Worm (Caenorhabditis elegans) whole organism, late embryonic: ENCODE results near the gene unc-82.
A peak's percentile ranks its signal among the peaks of the same experiment; 100 is the strongest.

Source experiments
- C38D4.7 ChIP-seq: fragments of 200-800 bp; sonication (Bioruptor generic); optimal IDR thresholded peaks from 2 replicates; lab custom pipeline; 2018; ENCODE audit warnings: mild to moderate bottlenecking, missing genetic modification characterization, moderate library complexity, missing compliant biosample characterization
- F13H6.1 ChIP-seq: sonication (generic microtip); optimal IDR thresholded peaks from 2 replicates; lab custom pipeline; 2016; ENCODE audit warnings: missing genetic modification characterization, missing compliant biosample characterization
- K09A11.1 ChIP-seq: sonication (generic microtip); optimal IDR thresholded peaks from 2 replicates; lab custom pipeline; 2017; ENCODE audit warnings: antibody characterized with exemption, mild to moderate bottlenecking, missing genetic modification characterization, missing compliant biosample characterization; ENCODE audit not compliant: insufficient read depth
- Y22D7AL.16 ChIP-seq: sonication (generic microtip); optimal IDR thresholded peaks from 2 replicates; lab custom pipeline; 2016; ENCODE audit warnings: missing genetic modification characterization, missing compliant biosample characterization
- ahr-1 ChIP-seq: sonication (generic microtip); optimal IDR thresholded peaks from 2 replicates; lab custom pipeline; 2016; ENCODE audit warnings: missing genetic modification characterization, missing compliant biosample characterization
- ama-1 ChIP-seq: fragments of 150-350 bp; optimal IDR thresholded peaks from 2 replicates; lab custom pipeline; 2014
- ceh-14 ChIP-seq: sonication (generic microtip); optimal IDR thresholded peaks from 2 replicates; lab custom pipeline; 2016; ENCODE audit warnings: missing genotype, missing genetic modification characterization, missing compliant biosample characterization
- ceh-18 ChIP-seq: sonication (generic microtip); optimal IDR thresholded peaks from 2 replicates; lab custom pipeline; 2016; ENCODE audit warnings: missing genetic modification characterization, missing compliant biosample characterization
- ceh-19 ChIP-seq: fragments of 200-800 bp; sonication (Bioruptor generic); optimal IDR thresholded peaks from 2 replicates; lab custom pipeline; 2018; ENCODE audit warnings: mild to moderate bottlenecking, missing genetic modification characterization, missing compliant biosample characterization
- ceh-2 ChIP-seq: sonication (generic microtip); optimal IDR thresholded peaks from 2 replicates; lab custom pipeline; 2016; ENCODE audit warnings: missing genotype, missing genetic modification characterization, missing compliant biosample characterization
- ceh-22 ChIP-seq: sonication (generic microtip); optimal IDR thresholded peaks from 2 replicates; lab custom pipeline; 2017; ENCODE audit warnings: missing biosample characterization, missing genetic modification characterization
- ceh-30 ChIP-seq: fragments of 150-350 bp; optimal IDR thresholded peaks from 2 replicates; lab custom pipeline; 2014; ENCODE audit warnings: missing biosample characterization, missing genetic modification characterization
- ceh-31 ChIP-seq: sonication (generic microtip); optimal IDR thresholded peaks from 2 replicates; lab custom pipeline; 2016; ENCODE audit warnings: missing genetic modification characterization, missing compliant biosample characterization
- ceh-34 ChIP-seq: sonication (generic microtip); optimal IDR thresholded peaks from 2 replicates; lab custom pipeline; 2016; ENCODE audit warnings: mild to moderate bottlenecking, missing genetic modification characterization, missing compliant biosample characterization
- ceh-45 ChIP-seq: fragments of 200-800 bp; sonication (Bioruptor generic); IDR thresholded peaks from 2 replicates; pipeline ENCODE4 v1.3.6; 2022; ENCODE audit warnings: missing genetic modification reagents, missing genetic modification characterization, missing compliant biosample characterization
- ceh-48 ChIP-seq: sonication (generic microtip); optimal IDR thresholded peaks from 2 replicates; lab custom pipeline; 2016; ENCODE audit warnings: missing genetic modification characterization, inconsistent platforms, missing compliant biosample characterization
- che-1 ChIP-seq: sonication (generic microtip); optimal IDR thresholded peaks from 2 replicates; lab custom pipeline; 2016; ENCODE audit warnings: mild to moderate bottlenecking, missing genetic modification characterization, missing compliant biosample characterization
- dve-1 ChIP-seq: sonication (generic microtip); optimal IDR thresholded peaks from 2 replicates; lab custom pipeline; 2017; ENCODE audit warnings: antibody characterized with exemption, mild to moderate bottlenecking, missing genetic modification characterization, missing compliant biosample characterization
- elt-2 ChIP-seq: sonication (generic microtip); optimal IDR thresholded peaks from 2 replicates; lab custom pipeline; 2016; ENCODE audit warnings: missing genetic modification reagents, missing genetic modification characterization, missing compliant biosample characterization
- elt-4 ChIP-seq: sonication (generic microtip); optimal IDR thresholded peaks from 2 replicates; lab custom pipeline; 2016; ENCODE audit warnings: missing genetic modification characterization, missing compliant biosample characterization
- fax-1 ChIP-seq: sonication (generic microtip); optimal IDR thresholded peaks from 2 replicates; lab custom pipeline; 2016; ENCODE audit warnings: missing genotype, missing genetic modification characterization, missing compliant biosample characterization
- fkh-10 ChIP-seq: fragments of 150-350 bp; optimal IDR thresholded peaks from 2 replicates; lab custom pipeline; 2014; ENCODE audit warnings: missing biosample characterization, missing genetic modification reagents, missing genetic modification characterization
- fkh-6 ChIP-seq: sonication (generic microtip); optimal IDR thresholded peaks from 2 replicates; lab custom pipeline; 2016; ENCODE audit warnings: missing genetic modification characterization, missing compliant biosample characterization
- gmeb-2 ChIP-seq: sonication (generic microtip); optimal IDR thresholded peaks from 2 replicates; lab custom pipeline; 2016; ENCODE audit warnings: missing genetic modification characterization, inconsistent platforms, missing compliant biosample characterization
- hlh-30 ChIP-seq: sonication (generic microtip); optimal IDR thresholded peaks from 2 replicates; lab custom pipeline; 2017; ENCODE audit warnings: antibody characterized with exemption, missing genetic modification characterization, missing compliant biosample characterization; ENCODE audit not compliant: insufficient read depth
- lim-6 ChIP-seq: sonication (generic microtip); optimal IDR thresholded peaks from 2 replicates; lab custom pipeline; 2016; ENCODE audit warnings: missing genetic modification characterization, missing compliant biosample characterization
- lin-11 ChIP-seq: fragments of 200-800 bp; sonication (Bioruptor generic); optimal IDR thresholded peaks from 2 replicates; lab custom pipeline; 2018; ENCODE audit warnings: mild to moderate bottlenecking, missing genetic modification characterization, missing compliant biosample characterization
- madf-2 ChIP-seq: sonication (generic microtip); optimal IDR thresholded peaks from 2 replicates; lab custom pipeline; 2017; ENCODE audit warnings: missing genetic modification characterization, missing compliant biosample characterization
- mec-3 ChIP-seq: sonication (generic microtip); optimal IDR thresholded peaks from 2 replicates; lab custom pipeline; 2016; ENCODE audit warnings: borderline replicate concordance, missing genetic modification characterization, missing compliant biosample characterization
- nfya-1 ChIP-seq: sonication (generic microtip); optimal IDR thresholded peaks from 2 replicates; lab custom pipeline; 2017; ENCODE audit warnings: missing genetic modification characterization, mild to moderate bottlenecking, missing compliant biosample characterization, antibody characterized with exemption, moderate library complexity
- nhr-232 ChIP-seq: sonication (generic microtip); optimal IDR thresholded peaks from 2 replicates; lab custom pipeline; 2016; ENCODE audit warnings: missing genetic modification characterization, missing compliant biosample characterization
- npax-4 ChIP-seq: sonication (generic microtip); optimal IDR thresholded peaks from 2 replicates; lab custom pipeline; 2016; ENCODE audit warnings: missing genetic modification characterization, missing compliant biosample characterization
- odd-2 ChIP-seq: sonication (generic microtip); optimal IDR thresholded peaks from 2 replicates; lab custom pipeline; 2017; ENCODE audit warnings: antibody characterized with exemption, mild to moderate bottlenecking, missing genetic modification characterization, missing compliant biosample characterization
- pat-9 ChIP-seq: fragments of 200-800 bp; sonication (Bioruptor generic); optimal IDR thresholded peaks from 2 replicates; lab custom pipeline; 2018; ENCODE audit warnings: mild to moderate bottlenecking, missing genetic modification characterization, moderate library complexity, missing compliant biosample characterization
- pha-2 ChIP-seq: sonication (generic microtip); optimal IDR thresholded peaks from 2 replicates; lab custom pipeline; 2017; ENCODE audit warnings: mild to moderate bottlenecking, missing genetic modification characterization, missing compliant biosample characterization
- pha-4 ChIP-seq: fragments of 150-350 bp; optimal IDR thresholded peaks from 2 replicates; lab custom pipeline; 2018; ENCODE audit warnings: missing biosample characterization, missing genetic modification reagents, missing genetic modification characterization
- pros-1 ChIP-seq: fragments of 150-350 bp; optimal IDR thresholded peaks from 2 replicates; lab custom pipeline; 2014; ENCODE audit warnings: missing biosample characterization, missing genetic modification reagents, missing genetic modification characterization
- ref-2 ChIP-seq: sonication (generic microtip); optimal IDR thresholded peaks from 2 replicates; lab custom pipeline; 2016; ENCODE audit warnings: missing genetic modification characterization, missing compliant biosample characterization
- rnt-1 ChIP-seq: sonication (generic microtip); optimal IDR thresholded peaks from 2 replicates; lab custom pipeline; 2016; ENCODE audit warnings: missing genetic modification characterization, missing compliant biosample characterization
- sox-4 ChIP-seq: sonication (generic microtip); optimal IDR thresholded peaks from 2 replicates; lab custom pipeline; 2017; ENCODE audit warnings: mild to moderate bottlenecking, missing genetic modification characterization, inconsistent platforms, missing compliant biosample characterization
- syd-9 ChIP-seq: sonication (generic microtip); optimal IDR thresholded peaks from 2 replicates; lab custom pipeline; 2016; ENCODE audit warnings: mild to moderate bottlenecking, missing genetic modification characterization, moderate library complexity, missing compliant biosample characterization
- tbx-2 ChIP-seq: sonication (generic microtip); optimal IDR thresholded peaks from 2 replicates; lab custom pipeline; 2016; ENCODE audit warnings: missing genetic modification characterization, missing compliant biosample characterization
- unc-3 ChIP-seq, 2 experiments: fragments of 200-800 bp in 1 of 2; sonication (Bioruptor generic) in 1 of 2; sonication (generic microtip) in 1 of 2; conservative IDR thresholded peaks in 1 of 2; optimal IDR thresholded peaks in 1 of 2; 2 replicates each; pipeline versions ENCODE4 v1.3.6 to Lab custom; 2016 to 2022; ENCODE audit warnings: missing compliant biosample characterization in 2 of 2, missing genetic modification characterization in 2 of 2, missing genetic modification reagents in 1 of 2
- unc-42 ChIP-seq: sonication (generic microtip); optimal IDR thresholded peaks from 2 replicates; lab custom pipeline; 2016; ENCODE audit warnings: missing genotype, missing genetic modification characterization, missing compliant biosample characterization
- unc-55 ChIP-seq: sonication (generic microtip); optimal IDR thresholded peaks from 2 replicates; lab custom pipeline; 2017; ENCODE audit warnings: missing biosample characterization, missing genetic modification reagents, missing genetic modification characterization
- unc-86 ChIP-seq: sonication (generic microtip); optimal IDR thresholded peaks from 2 replicates; lab custom pipeline; 2016; ENCODE audit warnings: missing genetic modification characterization, missing compliant biosample characterization

unc-82 gene

DNA sequence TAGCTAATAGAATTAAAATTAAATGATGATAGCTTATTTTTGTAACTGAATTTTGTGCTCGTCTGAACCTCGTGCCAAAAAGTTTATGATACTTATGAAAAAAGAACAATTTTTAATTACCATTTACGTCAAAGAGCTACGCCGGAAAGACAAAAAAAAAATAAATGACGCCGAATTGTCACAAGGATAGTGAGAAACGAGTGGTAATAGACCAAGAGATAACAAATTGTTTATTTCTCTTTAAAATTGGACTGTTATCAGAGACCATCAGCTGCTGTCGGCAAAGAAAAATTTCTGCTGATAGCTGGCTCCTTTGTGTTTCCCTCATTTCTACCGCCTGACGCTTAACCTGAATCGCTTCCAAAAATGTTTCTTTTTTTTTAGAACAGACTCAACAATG is 30.6 kb upstream of the unc-82 start, which contains the start of gene pitr-1:
Gene pitr-1, plus strand, starts transcription at position 386 of the 400 bp plus-strand sequence.
- TF ChIP-seq Y22D7AL.16, result no peak
- TF ChIP-seq ama-1, result no peak
- TF ChIP-seq unc-42 (tag; lab: Kevin White, UChicago), result no peak
- peak; percentile 60 for TF ChIP-seq elt-2

DNA sequence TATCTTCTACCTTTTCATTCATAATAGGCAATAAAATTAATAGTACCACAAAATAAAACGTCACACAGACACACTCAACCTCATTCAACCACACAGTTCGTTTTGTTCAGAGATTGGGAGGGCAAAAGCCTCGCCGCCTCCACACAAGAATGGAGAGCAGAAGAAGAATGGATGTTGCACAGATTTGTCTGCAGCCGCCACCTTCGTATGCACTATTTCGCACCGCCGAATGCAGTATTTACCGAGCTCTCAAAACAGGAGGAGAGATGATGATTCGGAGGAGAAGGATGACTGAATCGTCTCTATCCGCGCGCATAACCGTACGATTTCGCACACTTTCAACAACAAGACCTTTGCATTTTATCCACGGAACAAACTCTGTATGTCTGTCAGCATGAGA is 26.8 kb upstream of the unc-82 start:
- no peak for TF ChIP-seq syd-9
- TF ChIP-seq C38D4.7 (GFP tag; lab: Kevin White, UChicago), result no peak
- TF ChIP-seq unc-3 (GFP tag; conservative IDR thresholded peaks at IDR 0.05; lab: Robert Waterston, UW), result no peak
- no peak for TF ChIP-seq unc-3 (tag; optimal IDR thresholded peaks at IDR 0.05; lab: Kevin White, UChicago)
- no peak for TF ChIP-seq hlh-30
- no peak for TF ChIP-seq F13H6.1 (tag; lab: Kevin White, UChicago)
- TF ChIP-seq ceh-19 (GFP tag; lab: Kevin White, UChicago), result no peak
- no peak for TF ChIP-seq fkh-6 (tag; lab: Kevin White, UChicago)
- no peak for TF ChIP-seq pros-1
- TF ChIP-seq rnt-1 (tag; lab: Kevin White, UChicago), result no peak
- no peak for TF ChIP-seq K09A11.1 (tag; lab: Kevin White, UChicago)
- no peak for TF ChIP-seq ceh-22 (tag; lab: Kevin White, UChicago)

DNA sequence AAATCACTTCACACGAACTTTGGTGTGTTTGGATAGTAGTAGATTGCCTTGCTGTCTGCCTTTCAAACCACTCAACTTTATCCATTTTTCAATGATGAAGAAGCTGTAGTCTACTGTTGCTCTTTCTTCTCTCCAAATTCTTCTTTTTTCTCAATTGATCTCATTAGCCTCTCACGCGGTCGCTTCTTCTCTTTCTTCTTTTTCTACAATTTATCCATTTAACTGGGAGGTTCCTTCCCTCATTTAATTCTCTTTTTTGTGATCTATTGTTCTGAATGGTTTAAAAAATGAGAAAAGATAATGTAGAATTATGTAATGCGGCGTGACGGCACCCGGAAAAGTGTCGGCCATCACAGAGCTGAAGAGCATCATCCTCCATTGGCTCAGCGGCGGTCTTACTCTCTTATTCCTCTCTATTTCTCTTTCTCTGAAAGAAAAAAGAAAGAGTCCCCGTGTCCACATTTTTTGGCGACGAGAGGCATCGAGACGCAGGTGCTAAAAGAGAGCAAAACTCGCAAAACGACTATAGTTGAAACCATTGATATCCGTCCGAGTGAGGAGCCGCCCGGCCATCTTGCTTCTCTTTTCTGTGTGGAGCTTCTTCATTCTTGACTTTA is 23.7 kb upstream of the unc-82 start:
- TF ChIP-seq tbx-2, result peak; percentile 24
- peak; percentile 21 for TF ChIP-seq nfya-1 (tag; lab: Kevin White, UChicago)
- TF ChIP-seq dve-1, result no peak
- peak; percentile 39 for TF ChIP-seq ceh-18 (tag; lab: Kevin White, UChicago)
- TF ChIP-seq unc-42 (tag; lab: Kevin White, UChicago), result peak; percentile 82
- no peak for TF ChIP-seq ceh-48 (tag; lab: Kevin White, UChicago)

DNA sequence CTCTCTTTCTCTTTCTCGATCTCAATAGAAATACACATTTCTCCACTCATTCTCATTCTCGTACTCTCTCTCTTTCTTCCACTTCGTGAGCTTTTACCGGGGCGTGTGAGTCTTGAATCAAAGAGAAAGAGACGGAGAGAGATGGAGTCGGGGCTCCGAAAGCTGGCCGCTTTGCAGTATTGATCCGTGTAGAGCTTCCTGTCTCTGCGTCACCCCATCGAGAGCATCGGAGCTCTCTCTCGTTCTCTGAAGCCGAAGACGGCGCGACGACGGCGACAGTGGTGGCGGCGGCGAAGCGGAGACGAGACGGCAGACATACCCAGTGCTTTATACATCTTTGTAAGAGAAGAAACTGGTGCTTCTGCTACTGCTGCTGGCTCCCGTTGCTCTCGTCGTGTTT is 22.2 kb upstream of the unc-82 start:
- TF ChIP-seq ceh-45 (GFP tag; lab: Robert Waterston, UW) (no peak), mec-3 (no peak), rnt-1 (tag; lab: Kevin White, UChicago) (peak; percentile 56), ceh-30 (no peak), elt-4 (tag; lab: Kevin White, UChicago) (no peak), pha-2 (tag; lab: Kevin White, UChicago) (no peak), elt-2 (no peak), sox-4 (tag; lab: Kevin White, UChicago) (no peak), fax-1 (tag; lab: Kevin White, UChicago) (peak; percentile 41), C38D4.7 (GFP tag; lab: Kevin White, UChicago) (peak; percentile 7), fkh-10 (GFP tag; lab: Kevin White, UChicago) (peak; percentile 58), ceh-34 (peak; percentile 66), gmeb-2 (tag; lab: Kevin White, UChicago) (no peak), npax-4 (tag; lab: Kevin White, UChicago) (no peak), ceh-19 (GFP tag; lab: Kevin White, UChicago) (peak; percentile 61), unc-42 (tag; lab: Kevin White, UChicago) (peak; percentile 67), ceh-31 (tag; lab: Kevin White, UChicago) (peak; percentile 91), fkh-6 (tag; lab: Kevin White, UChicago) (no peak), odd-2 (tag; lab: Kevin White, UChicago) (no peak), ahr-1 (tag; lab: Kevin White, UChicago) (no peak), unc-86 (tag; lab: Kevin White, UChicago) (no peak), nhr-232 (tag; lab: Kevin White, UChicago) (no peak), ceh-2 (tag; lab: Kevin White, UChicago) (peak; percentile 20), syd-9 (peak; percentile 27), pha-4 (tag; lab: Kevin White, UChicago) (no peak), lin-11 (tag; lab: Kevin White, UChicago) (no peak), ref-2 (tag; lab: Kevin White, UChicago) (no peak), tbx-2 (peak; percentile 75), che-1 (tag; lab: Kevin White, UChicago) (no peak), lim-6 (tag; lab: Kevin White, UChicago) (no peak), ceh-14 (tag; lab: Kevin White, UChicago) (peak; percentile 76), pat-9 (no peak), unc-55 (GFP tag; lab: Kevin White, UChicago) (peak; percentile 48), madf-2 (peak; percentile 22)
